Comparison of ENCODE assay signal across 3 fruit fly cellular contexts in the genomic region with DNA sequence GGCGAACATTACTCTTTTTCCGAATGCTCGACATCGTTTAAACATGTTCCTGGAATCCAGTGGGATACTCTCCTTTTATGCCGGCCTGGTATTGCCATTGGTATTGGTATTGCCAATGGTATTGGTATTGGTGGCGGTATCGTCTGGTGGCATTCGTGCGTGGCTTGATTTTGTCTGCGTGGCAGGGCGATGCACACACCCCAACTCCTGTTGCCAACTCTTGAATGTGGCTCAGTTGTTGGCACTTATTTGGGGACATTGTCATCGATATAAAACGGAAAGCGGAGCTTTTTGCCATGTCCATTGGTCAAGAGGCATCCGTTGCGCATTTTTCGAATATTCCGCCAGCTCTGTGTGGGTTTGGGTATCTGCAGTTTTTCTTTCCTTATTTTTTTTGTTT.
TF ChIP-seq lines count a peak whose summit lies in the region.

No protein-coding gene starts in this region.

- TF ChIP-seq CTCF in whole organism, embryonic (GFP tag; optimal IDR thresholded peaks at IDR 0.05; lab: Kevin White, UChicago): no peak

TF ChIP-seq in whole organism, embryonic, 481 proteins besides CTCF, POLR2A, EP300 and RAD21:
- no peak for TF ChIP-seq jumu (GFP tag; optimal IDR thresholded peaks at IDR 0.05; lab: Kevin White, UChicago)
- TF ChIP-seq exex (tag; optimal IDR thresholded peaks at IDR 0.05; lab: Kevin White, UChicago): no peak
- peak; percentile 1 for TF ChIP-seq sens (GFP tag; lab: Kevin White, UChicago)
- peak; percentile 21; the same call in 1 of the 2 replicates for TF ChIP-seq inv (GFP tag; IDR thresholded peaks at IDR 0.05; lab: Robert Waterston, UW; ENCODE audit: partially characterized antibody)
- no peak for TF ChIP-seq Atf3 (GFP tag; optimal IDR thresholded peaks at IDR 0.05; lab: Kevin White, UChicago)
- TF ChIP-seq CG9817 (tag; optimal IDR thresholded peaks at IDR 0.05; lab: Kevin White, UChicago): no peak
- 0 out of 3 replicates have a peak, but pooled peaks have one; percentile 20 for TF ChIP-seq CG2199 (GFP tag; IDR thresholded peaks at IDR 0.05; lab: Robert Waterston, UW)
- no peak for TF ChIP-seq h (optimal IDR thresholded peaks at IDR 0.05; lab: Kevin White, UChicago)
- no peak for TF ChIP-seq HLHmδ (GFP tag; optimal IDR thresholded peaks at IDR 0.05; lab: Kevin White, UChicago)
- no peak for TF ChIP-seq tll (GFP tag; optimal IDR thresholded peaks at IDR 0.05; lab: Kevin White, UChicago)

TF ChIP-seq in whole organism, prepupa, 60 proteins besides CTCF, POLR2A, EP300 and RAD21:
- peak in 1 of 2 experiments; percentile 4 for TF ChIP-seq ss (GFP tag; optimal IDR thresholded peaks at IDR 0.05; lab: Kevin White, UChicago)
- no peak for TF ChIP-seq Smox (GFP tag; optimal IDR thresholded peaks at IDR 0.05; lab: Kevin White, UChicago)
- TF ChIP-seq Eip78C (GFP tag; lab: Kevin White, UChicago): peak; percentile 62
- TF ChIP-seq Sox102F (GFP tag; optimal IDR thresholded peaks at IDR 0.05; lab: Kevin White, UChicago): peak; percentile 13

TF ChIP-seq in whole organism, wandering third instar larva, 38 proteins besides CTCF, POLR2A, EP300 and RAD21:
- TF ChIP-seq CG32264 (GFP tag; optimal IDR thresholded peaks at IDR 0.05; lab: Kevin White, UChicago) (no peak), CrebA (GFP tag; optimal IDR thresholded peaks at IDR 0.05; lab: Kevin White, UChicago; ENCODE audit: borderline replicate concordance) (peak; percentile 83)
